Worm (Caenorhabditis elegans): ENCODE results near the gene aakb-2.

DNA sequence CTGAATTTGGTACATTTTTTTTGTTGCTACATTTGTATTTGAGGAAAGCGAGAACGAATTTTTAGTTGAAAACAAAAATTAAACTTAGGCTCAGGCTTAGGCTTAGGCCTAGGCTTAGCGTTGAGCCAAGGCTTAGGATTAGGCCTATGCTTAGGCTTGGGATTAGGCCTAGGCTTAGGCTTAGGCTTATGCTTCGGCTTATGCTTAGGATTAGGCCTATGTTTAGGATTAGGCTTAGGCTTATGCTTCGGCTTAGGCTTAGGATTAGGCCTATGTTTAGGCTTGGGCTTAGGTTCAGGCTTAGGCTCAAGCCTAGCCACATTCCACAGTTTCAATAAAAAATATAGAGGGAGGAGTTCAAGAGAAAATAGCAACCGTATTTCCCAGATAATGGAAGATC lies 29.1 kb upstream of the aakb-2 start:
- TF ChIP-seq flt-1 (GFP tag; IDR thresholded peaks at IDR 0.05), result no peak
- peak; percentile 36; the same call in 1 of the 2 replicates for TF ChIP-seq ztf-29 (GFP tag; IDR thresholded peaks at IDR 0.05)
- no peak for TF ChIP-seq ztf-23 (GFP tag; IDR thresholded peaks at IDR 0.05)
